Fruit fly (Drosophila melanogaster): ENCODE measurements around the gene Saysd1.

DNA sequence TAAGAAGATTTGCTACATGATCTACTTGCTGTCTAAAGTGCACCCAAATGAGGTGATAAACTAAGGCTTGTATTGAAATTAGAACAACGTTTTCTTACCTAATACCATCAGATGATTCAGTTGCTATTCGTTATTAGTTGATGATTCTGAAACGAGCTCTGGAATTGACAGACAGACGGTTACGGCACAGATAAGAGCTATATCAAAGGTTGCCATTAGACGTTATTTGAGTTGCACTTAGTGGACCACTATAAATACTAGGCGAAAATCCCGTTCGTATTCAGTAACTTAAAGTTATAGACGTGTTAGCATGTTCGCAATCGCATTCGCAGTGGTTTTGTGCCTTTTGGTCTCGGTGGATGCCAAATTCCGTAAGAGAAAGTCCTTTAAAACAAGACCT lies 24.9 kb upstream of the Saysd1 start, which contains the start of gene to:
- no peak for TF ChIP-seq CTCF (optimal IDR thresholded peaks at IDR 0.05)
- TF ChIP-seq CG8478 (optimal IDR thresholded peaks at IDR 0.05): no peak

Data from S2 (cell line).